Fruit fly (Drosophila melanogaster): ENCODE measurements around the gene Eig71Eb.

The Eig71Eb gene

dm6 chr3L:15625676-15626414 lies 23.9 kb upstream of the Eig71Eb start (continued):
- TF ChIP-seq Dip3 (GFP tag; optimal IDR thresholded peaks at IDR 0.05) (peak; percentile 15), CG15011 (GFP tag; optimal IDR thresholded peaks at IDR 0.05) (peak; percentile 88), CrebB (tag; optimal IDR thresholded peaks at IDR 0.05) (peak; percentile 52), pan (optimal IDR thresholded peaks at IDR 0.05) (no peak), pan (GFP tag; optimal IDR thresholded peaks at IDR 0.05 in 1 of 2, IDR thresholded peaks at IDR 0.05 in 1 of 2) (peak in 1 of 2 experiments; percentile 83), ERR (GFP tag; optimal IDR thresholded peaks at IDR 0.05) (no peak), CG10565 (GFP tag; optimal IDR thresholded peaks at IDR 0.05) (peak; percentile 7), slp2 (GFP tag; optimal IDR thresholded peaks at IDR 0.05) (no peak), CG11696 (GFP tag; IDR thresholded peaks at IDR 0.05) (peak; percentile 44; the same call in 1 of the 2 replicates), CG15479 (GFP tag; optimal IDR thresholded peaks at IDR 0.05) (no peak), CG13624 (GFP tag; optimal IDR thresholded peaks at IDR 0.05) (peak; percentile 2), bbx (GFP tag; IDR thresholded peaks at IDR 0.05; ENCODE audit: partially characterized antibody) (no peak), Nf-YC (tag; optimal IDR thresholded peaks at IDR 0.05) (peak; percentile 72), CG18011 (GFP tag; optimal IDR thresholded peaks at IDR 0.05) (peak; percentile 50), CG32767 (GFP tag; IDR thresholded peaks at IDR 0.05) (peak; percentile 80), ham (GFP tag; IDR thresholded peaks at IDR 0.05) (no peak), ase (GFP tag; IDR thresholded peaks at IDR 0.05) (peak; percentile 79), CG7963 (GFP tag; IDR thresholded peaks at IDR 0.05; ENCODE audit: partially characterized antibody) (no peak), sima (GFP tag; optimal IDR thresholded peaks at IDR 0.05) (no peak), sna (GFP tag; IDR thresholded peaks at IDR 0.05; ENCODE audit: partially characterized antibody) (no peak), Aef1 (GFP tag; IDR thresholded peaks at IDR 0.05) (peak; percentile 78), wor (GFP tag; IDR thresholded peaks at IDR 0.05) (peak; percentile 91), Bgb (GFP tag; IDR thresholded peaks at IDR 0.05; ENCODE audit: partially characterized antibody) (no peak), sens-2 (GFP tag; IDR thresholded peaks at IDR 0.05) (peak; percentile 69), CG14860 (GFP tag; IDR thresholded peaks at IDR 0.05; ENCODE audit: partially characterized antibody) (no peak), CG4707 (GFP tag; optimal IDR thresholded peaks at IDR 0.05) (peak; percentile 24), chn (GFP tag; optimal IDR thresholded peaks at IDR 0.05) (no peak), pros (GFP tag; optimal IDR thresholded peaks at IDR 0.05) (no peak), mam (GFP tag; optimal IDR thresholded peaks at IDR 0.05) (peak; percentile 55), sqz (GFP tag; optimal IDR thresholded peaks at IDR 0.05) (peak; percentile 71), CG8388 (GFP tag; optimal IDR thresholded peaks at IDR 0.05) (peak; percentile 93), D19B (GFP tag; optimal IDR thresholded peaks at IDR 0.05) (peak; percentile 78), HLH3B (GFP tag; IDR thresholded peaks at IDR 0.05) (peak; percentile 78), CG4854 (GFP tag; optimal IDR thresholded peaks at IDR 0.05) (peak; percentile 9), CG4820 (GFP tag; optimal IDR thresholded peaks at IDR 0.05) (peak; percentile 89), Dll (GFP tag; IDR thresholded peaks at IDR 0.05; ENCODE audit: partially characterized antibody) (no peak), tna (GFP tag; IDR thresholded peaks at IDR 0.05; ENCODE audit: partially characterized antibody) (no peak), CG9932 (GFP tag; IDR thresholded peaks at IDR 0.05) (peak; percentile 79), CG12744 (GFP tag; optimal IDR thresholded peaks at IDR 0.05) (no peak), TFAM (GFP tag; optimal IDR thresholded peaks at IDR 0.05) (peak; percentile 42), CG34422 (GFP tag; IDR thresholded peaks at IDR 0.05) (peak; percentile 86; the same call in 2 of the 3 replicates), CG12299 (tag; optimal IDR thresholded peaks at IDR 0.05) (peak; percentile 82), pnt (GFP tag; optimal IDR thresholded peaks at IDR 0.05) (peak; percentile 43), kah (GFP tag; optimal IDR thresholded peaks at IDR 0.05) (peak; percentile 52), fu2 (GFP tag; optimal IDR thresholded peaks at IDR 0.05) (no peak), Kr (GFP tag; optimal IDR thresholded peaks at IDR 0.05) (no peak), CG13287 (GFP tag; IDR thresholded peaks at IDR 0.05; ENCODE audit: partially characterized antibody) (no peak; the same call in 1 of the 2 replicates), lmd (GFP tag; IDR thresholded peaks at IDR 0.05) (peak; percentile 93), lab (GFP tag; optimal IDR thresholded peaks at IDR 0.05) (peak; percentile 90)

All from whole organism, embryonic.